Fruit fly (Drosophila melanogaster) Kc167 (cell line): ENCODE data around the gene Cyp4ac2.

Experiments
- Sin3A ChIP-seq: fragments of >200 bp; optimal IDR thresholded peaks from 2 replicates; lab custom pipeline; 2018; ENCODE audit warnings: missing external identifiers
- h ChIP-seq: fragments of >200 bp; optimal IDR thresholded peaks from 3 replicates; lab custom pipeline; 2018; ENCODE audit warnings: missing external identifiers
- psq ChIP-seq: fragments of >200 bp; optimal IDR thresholded peaks from 2 replicates; lab custom pipeline; 2017; ENCODE audit warnings: missing external identifiers
- ttk ChIP-seq: sonication (Bioruptor generic); optimal IDR thresholded peaks from 2 replicates; lab custom pipeline; 2017; ENCODE audit warnings: missing external identifiers

- TF ChIP-seq Sin3A (lab: Kevin White, UChicago) (no peak), psq (no peak), ttk (lab: Kevin White, UChicago) (no peak), h (no peak)
Measured at dm6 chr2L:5306373-5306997, 40.3 kb downstream of the Cyp4ac2 start.
